Worm (Caenorhabditis elegans): ENCODE data around the gene lcmt-1.

Gene lcmt-1

DNA sequence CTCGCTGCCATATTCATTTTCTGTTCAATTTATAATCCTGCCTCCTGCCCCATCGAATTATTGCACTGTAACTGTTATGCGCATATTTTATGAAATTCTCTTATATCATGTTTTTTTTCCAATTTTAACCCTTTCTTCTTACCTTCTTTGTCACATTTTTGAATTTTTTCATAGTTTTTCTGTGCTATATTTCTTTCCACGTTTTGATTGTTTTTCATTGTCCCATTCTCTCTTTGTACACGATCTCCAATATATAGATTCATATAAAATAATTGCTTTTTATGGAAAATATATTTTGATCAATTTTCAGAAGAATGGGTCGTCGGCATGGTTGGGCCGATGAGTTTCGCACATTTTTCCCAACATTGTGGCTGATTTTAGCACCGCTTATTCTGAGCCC lies 6.6 kb downstream of the lcmt-1 start, which contains the start of gene B0285.6:
Gene B0285.6, plus strand, starts transcription at position 301 of the 400 bp plus-strand sequence.
- TF ChIP-seq ceh-20 (GFP tag; IDR thresholded peaks at IDR 0.05): no peak
- TF ChIP-seq spr-1 (tag; optimal IDR thresholded peaks at IDR 0.05): no peak
- TF ChIP-seq unc-39 (tag; optimal IDR thresholded peaks at IDR 0.05): no peak
- TF ChIP-seq arid-1 (GFP tag; conservative IDR thresholded peaks at IDR 0.05): no peak

DNA sequence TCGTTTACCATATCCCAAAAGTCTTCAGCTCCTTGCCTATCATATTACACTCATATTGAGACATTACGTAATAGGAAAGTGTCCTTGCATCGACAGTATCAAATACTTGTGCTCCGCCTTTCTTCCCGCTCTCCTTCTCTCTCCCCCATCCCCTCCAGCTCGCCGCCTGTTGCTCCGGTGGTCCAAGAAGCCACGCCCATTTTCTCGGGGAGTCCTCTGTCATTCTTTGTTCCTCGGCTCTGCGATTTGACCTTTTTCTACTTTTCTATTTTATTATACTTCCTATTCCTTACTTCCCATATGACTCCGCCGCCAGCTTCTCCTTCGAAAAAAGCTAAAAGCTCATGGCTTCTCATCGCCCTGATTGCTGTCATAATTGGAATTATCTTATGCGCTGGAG lies 13.1 kb downstream of the lcmt-1 start, which contains the start of gene mnp-1:
Gene mnp-1, plus strand, starts transcription at position 211 of the 400 bp plus-strand sequence.
- TF ChIP-seq set-16 (GFP tag; IDR thresholded peaks at IDR 0.05) (peak; percentile 65), unc-62 (GFP tag; optimal IDR thresholded peaks at IDR 0.05 in 1 of 2) (no peak), unc-62 (tag; optimal IDR thresholded peaks at IDR 0.05) (no peak), zip-11 (GFP tag; IDR thresholded peaks at IDR 0.05) (no peak)

DNA sequence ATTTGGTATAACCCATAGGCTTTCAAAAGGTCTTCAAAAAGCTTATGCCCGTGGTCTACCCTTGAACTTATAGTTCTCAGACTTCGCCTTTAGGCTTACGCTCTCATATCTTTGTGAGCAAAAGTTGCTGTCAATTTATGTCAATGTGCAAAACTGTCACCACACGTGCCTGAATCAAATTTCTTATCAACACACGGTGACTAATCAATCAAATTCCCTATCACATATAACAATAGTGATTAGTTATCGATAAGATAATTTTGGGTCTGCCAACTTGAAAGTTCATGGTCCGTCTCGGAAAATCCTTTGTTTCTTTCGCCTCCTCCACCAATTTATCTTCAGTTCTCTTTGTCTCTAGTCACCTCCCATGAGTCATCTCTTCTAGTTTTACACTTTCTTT lies 14.2 kb downstream of the lcmt-1 start:
- no peak for TF ChIP-seq daf-12 (tag; optimal IDR thresholded peaks at IDR 0.05)
- TF ChIP-seq pqm-1 (tag; optimal IDR thresholded peaks at IDR 0.05): peak; percentile 72
- TF ChIP-seq zag-1 (tag; optimal IDR thresholded peaks at IDR 0.05): no peak
- peak; percentile 14 for TF ChIP-seq mxl-3 (GFP tag; optimal IDR thresholded peaks at IDR 0.05)

DNA sequence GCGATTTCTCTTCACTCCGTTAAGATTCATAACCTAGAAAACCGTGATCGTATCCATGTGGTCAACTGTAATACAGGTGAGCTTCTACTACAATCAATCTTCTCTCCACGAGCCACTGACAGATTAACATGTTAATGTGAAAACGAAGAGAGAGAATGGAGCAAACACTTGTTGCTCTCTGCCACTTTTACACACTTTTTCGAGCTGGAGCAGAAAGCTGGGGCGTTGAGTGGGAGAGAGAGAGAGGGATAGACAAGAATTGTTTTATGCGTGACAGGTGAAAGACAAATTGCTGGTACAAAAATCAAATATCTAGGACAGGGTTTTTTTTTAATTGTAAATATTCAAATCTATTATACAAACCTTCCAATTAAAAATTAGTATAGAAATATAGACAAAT lies 15.1 kb downstream of the lcmt-1 start:
- TF ChIP-seq zip-2 (tag; optimal IDR thresholded peaks at IDR 0.05) (no peak), snpc-4 (tag; optimal IDR thresholded peaks at IDR 0.05) (no peak), ceh-28 (tag; optimal IDR thresholded peaks at IDR 0.05) (no peak), dmd-8 (GFP tag; IDR thresholded peaks at IDR 0.05) (no peak)

DNA sequence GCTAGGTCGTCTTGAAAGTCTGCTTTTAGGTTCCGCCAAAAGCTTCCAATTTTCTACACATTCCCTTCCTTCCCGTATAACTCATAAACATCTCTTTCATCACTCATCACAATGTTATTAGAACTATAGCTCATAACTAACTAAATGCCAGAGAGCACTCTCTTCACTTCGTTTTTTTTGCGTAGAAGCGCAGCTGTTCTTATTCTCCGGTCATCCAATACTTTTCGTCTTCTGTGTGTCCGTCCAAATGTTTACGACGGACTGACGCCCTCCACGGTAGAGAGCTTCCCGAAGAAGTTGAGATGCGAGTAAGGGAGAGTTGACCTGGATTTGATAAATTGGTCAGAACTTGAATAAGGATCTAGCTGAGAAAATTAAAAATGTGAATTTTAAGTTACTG lies 16.0 kb downstream of the lcmt-1 start:
- no peak for TF ChIP-seq madf-9 (GFP tag; conservative IDR thresholded peaks at IDR 0.05)
- no peak for TF ChIP-seq ceh-20 (GFP tag; IDR thresholded peaks at IDR 0.05)
- peak; percentile 70 for TF ChIP-seq aha-1 (tag)
- TF ChIP-seq pqm-1 (tag; optimal IDR thresholded peaks at IDR 0.05): no peak
- TF ChIP-seq unc-62 (GFP tag; optimal IDR thresholded peaks at IDR 0.05 in 1 of 2): peak in 1 of 2 experiments; percentile 42
- TF ChIP-seq unc-62 (tag; optimal IDR thresholded peaks at IDR 0.05): no peak
- no peak for TF ChIP-seq zfp-2 (tag; optimal IDR thresholded peaks at IDR 0.05)
- TF ChIP-seq zag-1 (tag; optimal IDR thresholded peaks at IDR 0.05): no peak
- no peak for TF ChIP-seq nhr-111 (GFP tag; optimal IDR thresholded peaks at IDR 0.05)
- no peak for TF ChIP-seq snpc-1.2 (GFP tag; IDR thresholded peaks at IDR 0.05)
- no peak for TF ChIP-seq ces-1 (GFP tag; optimal IDR thresholded peaks at IDR 0.05)

DNA sequence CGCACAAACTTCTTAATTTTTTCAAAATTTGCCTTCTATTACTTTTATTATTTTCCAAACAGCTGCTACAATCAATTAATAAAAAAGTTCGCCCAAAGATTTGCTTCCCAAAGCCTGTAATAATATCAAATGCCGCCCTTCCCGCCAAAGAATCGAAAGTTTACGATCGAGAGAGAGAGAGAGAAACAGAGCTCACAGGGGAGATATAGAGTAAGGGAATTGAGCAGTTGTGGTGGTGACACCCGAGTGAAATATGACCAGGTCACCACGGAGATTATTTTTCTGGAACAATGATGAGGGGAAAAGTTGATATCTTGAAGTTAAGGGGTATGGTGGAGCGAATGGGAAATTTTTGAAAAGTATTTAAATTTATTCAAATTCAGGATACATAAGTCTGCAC lies 16.7 kb downstream of the lcmt-1 start:
- TF ChIP-seq daf-19 (GFP tag; conservative IDR thresholded peaks at IDR 0.05) (no peak), ceh-20 (GFP tag; IDR thresholded peaks at IDR 0.05) (no peak), mdl-1 (tag; optimal IDR thresholded peaks at IDR 0.05) (no peak), snpc-4 (tag; optimal IDR thresholded peaks at IDR 0.05) (no peak)

DNA sequence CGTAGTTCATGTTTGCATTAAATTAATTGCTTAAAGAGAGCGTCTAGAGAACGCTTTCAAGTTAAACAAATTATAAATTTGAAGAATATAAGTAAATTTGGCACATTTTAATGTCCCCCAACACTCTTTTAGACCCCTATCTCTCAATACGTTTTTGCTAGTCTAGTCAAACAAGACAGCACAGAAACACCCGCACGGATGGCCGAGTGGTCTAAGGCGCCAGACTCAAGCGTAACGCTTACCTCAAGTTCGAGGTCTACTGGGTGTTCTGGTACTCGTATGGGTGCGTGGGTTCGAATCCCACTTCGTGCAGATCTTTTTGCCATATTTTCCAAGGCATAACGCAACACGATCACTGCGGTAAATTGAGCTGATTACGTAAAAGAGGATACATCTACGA lies 19.1 kb downstream of the lcmt-1 start:
- TF ChIP-seq nhr-6 (tag; optimal IDR thresholded peaks at IDR 0.05) (no peak), nhr-11 (tag; optimal IDR thresholded peaks at IDR 0.05) (no peak), nhr-48 (tag; optimal IDR thresholded peaks at IDR 0.05) (no peak), php-3 (GFP tag; IDR thresholded peaks at IDR 0.05) (no peak), ztf-7 (tag; optimal IDR thresholded peaks at IDR 0.05) (no peak), daf-12 (tag; optimal IDR thresholded peaks at IDR 0.05) (no peak), arid-1 (GFP tag; conservative IDR thresholded peaks at IDR 0.05) (peak; percentile 63; the same call in 1 of the 2 replicates), pha-4 (GFP tag; IDR thresholded peaks at IDR 0.05) (peak; percentile 46; the same call in 1 of the 2 replicates), pha-4 (tag; optimal IDR thresholded peaks at IDR 0.05) (no peak), ceh-32 (tag; optimal IDR thresholded peaks at IDR 0.05; ENCODE audit: poor library complexity) (no peak), ceh-44 (GFP tag; IDR thresholded peaks at IDR 0.05) (no peak), dmd-9 (GFP tag; IDR thresholded peaks at IDR 0.05) (0 out of 2 replicates have a peak, but pooled peaks have one; percentile 43), mep-1 (tag; optimal IDR thresholded peaks at IDR 0.05) (no peak), dmd-8 (GFP tag; IDR thresholded peaks at IDR 0.05) (peak; percentile 69; the same call in 1 of the 2 replicates), skn-1 (tag; optimal IDR thresholded peaks at IDR 0.05) (no peak), D1046.2 (GFP tag; IDR thresholded peaks at IDR 0.05) (no peak), unc-130 (GFP tag; optimal IDR thresholded peaks at IDR 0.05) (no peak), nhr-10 (tag; optimal IDR thresholded peaks at IDR 0.05) (no peak), dpl-1 (GFP tag; optimal IDR thresholded peaks at IDR 0.05) (no peak), aly-2 (tag; optimal IDR thresholded peaks at IDR 0.05) (no peak), ctbp-1 (GFP tag; IDR thresholded peaks at IDR 0.05) (0 out of 2 replicates have a peak, but pooled peaks have one; percentile 30)

Data from whole organism, L4 larva.